Worm (Caenorhabditis elegans): ENCODE data around the gene Y40C5A.4.

ce11 chrIV:7305325-7305724 lies 59.6 kb downstream of the Y40C5A.4 start, which contains the start of gene npr-27:
- TF ChIP-seq tab-1 (GFP tag; IDR thresholded peaks at IDR 0.05), result no peak
- no peak for TF ChIP-seq flt-1 (GFP tag; IDR thresholded peaks at IDR 0.05)
- TF ChIP-seq med-1 (GFP tag; optimal IDR thresholded peaks at IDR 0.05; ENCODE audit: insufficient read depth), result no peak
- TF ChIP-seq ztf-23 (GFP tag; IDR thresholded peaks at IDR 0.05), result no peak
- TF ChIP-seq klf-2 (GFP tag; conservative IDR thresholded peaks at IDR 0.05), result no peak
